Worm (Caenorhabditis elegans) whole organism, L1 larva: ENCODE measurements around the gene K10B4.3.

ENCODE experiments used
- C04F5.9 ChIP-seq: sonication (generic microtip); optimal IDR thresholded peaks from 2 replicates; lab custom pipeline; 2016; ENCODE audit warnings: missing genetic modification characterization, missing compliant biosample characterization
- C16A3.4 ChIP-seq: fragments of 150-350 bp; optimal IDR thresholded peaks from 2 replicates; lab custom pipeline; 2014; ENCODE audit warnings: missing biosample characterization, missing genetic modification characterization
- C34B4.2 ChIP-seq: sonication (generic microtip); optimal IDR thresholded peaks from 2 replicates; lab custom pipeline; 2017; ENCODE audit warnings: mild to moderate bottlenecking, missing genetic modification characterization, missing compliant biosample characterization
- aha-1 ChIP-seq: fragments of 150-350 bp; optimal IDR thresholded peaks from 2 replicates; lab custom pipeline; 2014; ENCODE audit warnings: missing biosample characterization, missing genetic modification characterization
- aly-2 ChIP-seq: fragments of 150-350 bp; optimal IDR thresholded peaks from 2 replicates; lab custom pipeline; 2014; ENCODE audit warnings: missing biosample characterization, missing genetic modification characterization
- ceh-8 ChIP-seq: fragments of 200-800 bp; sonication (Bioruptor generic); optimal IDR thresholded peaks from 2 replicates; lab custom pipeline; 2018; ENCODE audit warnings: mild to moderate bottlenecking, missing genetic modification characterization, moderate library complexity, missing compliant biosample characterization
- ceh-82 ChIP-seq, 3 experiments: fragments of 150-350 bp in 1 of 3; sonication (generic microtip) in 2 of 3; optimal IDR thresholded peaks; 2 replicates each; lab custom pipeline; 2014 to 2017; ENCODE audit warnings: missing biosample characterization in 3 of 3, missing genetic modification characterization in 3 of 3
- dpl-1 ChIP-seq, 3 experiments: fragments of 150-350 bp in 2 of 3; sonication (generic microtip) in 1 of 3; optimal IDR thresholded peaks; 2 replicates each; lab custom pipeline; 2014 to 2017; ENCODE audit warnings: missing biosample characterization in 3 of 3, missing genetic modification characterization in 3 of 3, missing genetic modification reagents in 3 of 3
- dsc-1 ChIP-seq: sonication (generic microtip); optimal IDR thresholded peaks from 2 replicates; lab custom pipeline; 2016; ENCODE audit warnings: mild to moderate bottlenecking, missing genetic modification characterization, missing compliant biosample characterization
- efl-1 ChIP-seq, 4 experiments: fragments of 150-350 bp; optimal IDR thresholded peaks in 3 of 4; peaks in 1 of 4; 1 replicate in 1 of 4; 2 replicates in 3 of 4; lab custom pipeline; 2014; ENCODE audit warnings: missing biosample characterization in 2 of 4, missing genetic modification characterization in 2 of 4, missing genetic modification reagents in 2 of 4
- efl-3 ChIP-seq: fragments of 200-800 bp; sonication (Bioruptor generic); optimal IDR thresholded peaks from 2 replicates; lab custom pipeline; 2018; ENCODE audit warnings: mild to moderate bottlenecking, missing genetic modification characterization, missing compliant biosample characterization
- egl-27 ChIP-seq, 2 experiments: fragments of 150-350 bp in 1 of 2; sonication (generic microtip); optimal IDR thresholded peaks; 3 replicates each; lab custom pipeline; 2017 to 2018; ENCODE audit warnings: missing biosample characterization in 2 of 2, missing genetic modification characterization in 2 of 2, missing genetic modification reagents in 2 of 2
- elt-3 ChIP-seq, 6 experiments: fragments of 150-350 bp in 1 of 6; sonication (generic microtip); optimal IDR thresholded peaks; 2 replicates each; lab custom pipeline; 2017 to 2018; ENCODE audit warnings: missing biosample characterization in 6 of 6, missing genetic modification characterization in 6 of 6, inconsistent platforms in 1 of 6
- fkh-10 ChIP-seq: sonication (generic microtip); optimal IDR thresholded peaks from 2 replicates; lab custom pipeline; 2017; ENCODE audit warnings: missing biosample characterization, missing genetic modification reagents, missing genetic modification characterization
- fkh-4 ChIP-seq: sonication (generic microtip); optimal IDR thresholded peaks from 2 replicates; lab custom pipeline; 2016; ENCODE audit warnings: missing compliant biosample characterization, missing genetic modification characterization, borderline replicate concordance
- fos-1 ChIP-seq: fragments of 150-350 bp; optimal IDR thresholded peaks from 2 replicates; lab custom pipeline; 2014; ENCODE audit warnings: missing biosample characterization, missing genetic modification characterization
- hlh-17 ChIP-seq: fragments of 200-800 bp; sonication (Bioruptor generic); optimal IDR thresholded peaks from 2 replicates; lab custom pipeline; 2018; ENCODE audit warnings: missing genetic modification characterization, mild to moderate bottlenecking, missing compliant biosample characterization, moderate library complexity, borderline replicate concordance
- hlh-4 ChIP-seq: sonication (generic microtip); optimal IDR thresholded peaks from 2 replicates; lab custom pipeline; 2016; ENCODE audit warnings: mild to moderate bottlenecking, missing genetic modification characterization, missing compliant biosample characterization
- hpl-2 ChIP-seq: fragments of 150-350 bp; optimal IDR thresholded peaks from 2 replicates; lab custom pipeline; 2014; ENCODE audit warnings: missing biosample characterization, missing genetic modification reagents, missing genetic modification characterization
- isw-1 ChIP-seq: fragments of 200-800 bp; sonication (Bioruptor generic); IDR thresholded peaks from 2 replicates; pipeline ENCODE4 v1.3.6; 2022; ENCODE audit warnings: missing genetic modification characterization, missing compliant biosample characterization
- lin-14 ChIP-seq: fragments of 200-800 bp; sonication (Bioruptor generic); optimal IDR thresholded peaks from 2 replicates; lab custom pipeline; 2018; ENCODE audit warnings: mild to moderate bottlenecking, missing genetic modification characterization, moderate library complexity, missing compliant biosample characterization
- lin-15B ChIP-seq: fragments of 150-350 bp; sonication (generic microtip); optimal IDR thresholded peaks from 3 replicates; lab custom pipeline; 2014; ENCODE audit warnings: missing biosample characterization, missing genetic modification characterization
- lin-35 ChIP-seq, 2 experiments: fragments of 150-350 bp; optimal IDR thresholded peaks; 2 replicates each; lab custom pipeline; 2014; ENCODE audit warnings: missing biosample characterization in 2 of 2, missing genetic modification characterization in 2 of 2, missing genetic modification reagents in 2 of 2
- lir-3 ChIP-seq: sonication (generic microtip); optimal IDR thresholded peaks from 2 replicates; lab custom pipeline; 2016; ENCODE audit warnings: mild to moderate bottlenecking, missing genetic modification characterization, moderate library complexity, missing compliant biosample characterization; ENCODE audit not compliant: poor library complexity
- mab-9 ChIP-seq: fragments of 200-800 bp; sonication (Bioruptor generic); IDR thresholded peaks from 2 replicates; pipeline ENCODE4 v1.3.6; 2022; ENCODE audit warnings: missing genetic modification reagents, missing genetic modification characterization, missing compliant biosample characterization
- mep-1 ChIP-seq: fragments of 150-350 bp; optimal IDR thresholded peaks from 2 replicates; lab custom pipeline; 2014; ENCODE audit warnings: missing biosample characterization, missing genetic modification characterization
- nhr-11 ChIP-seq: fragments of 150-350 bp; optimal IDR thresholded peaks from 2 replicates; lab custom pipeline; 2014; ENCODE audit warnings: missing biosample characterization, missing genetic modification characterization
- nhr-12 ChIP-seq: sonication (generic microtip); optimal IDR thresholded peaks from 2 replicates; lab custom pipeline; 2017; ENCODE audit warnings: missing biosample characterization, missing genetic modification characterization
- nhr-20 ChIP-seq: sonication (generic microtip); optimal IDR thresholded peaks from 2 replicates; lab custom pipeline; 2016; ENCODE audit warnings: mild to moderate bottlenecking, missing genetic modification characterization, missing compliant biosample characterization
- nhr-237 ChIP-seq: fragments of 150-350 bp; optimal IDR thresholded peaks from 2 replicates; lab custom pipeline; 2014; ENCODE audit warnings: missing biosample characterization, missing genetic modification characterization
- nhr-47 ChIP-seq: sonication (generic microtip); optimal IDR thresholded peaks from 2 replicates; lab custom pipeline; 2016; ENCODE audit warnings: mild to moderate bottlenecking, missing genetic modification characterization, moderate library complexity, missing compliant biosample characterization
- nhr-90 ChIP-seq: sonication (generic microtip); optimal IDR thresholded peaks from 2 replicates; lab custom pipeline; 2016; ENCODE audit warnings: mild to moderate bottlenecking, missing genetic modification characterization, missing compliant biosample characterization; ENCODE audit not compliant: poor library complexity
- rnt-1 ChIP-seq: sonication (generic microtip); optimal IDR thresholded peaks from 2 replicates; lab custom pipeline; 2016; ENCODE audit warnings: mild to moderate bottlenecking, missing genetic modification characterization, moderate library complexity, missing compliant biosample characterization
- sup-37 ChIP-seq: fragments of 200-800 bp; sonication (Bioruptor generic); optimal IDR thresholded peaks from 2 replicates; lab custom pipeline; 2018; ENCODE audit warnings: mild to moderate bottlenecking, missing genetic modification characterization, missing compliant biosample characterization
- unc-130 ChIP-seq: fragments of 150-350 bp; optimal IDR thresholded peaks from 2 replicates; lab custom pipeline; 2017; ENCODE audit warnings: missing biosample characterization, missing genetic modification characterization, inconsistent platforms
- unc-62 ChIP-seq: fragments of 150-350 bp; optimal IDR thresholded peaks from 2 replicates; lab custom pipeline; 2014; ENCODE audit warnings: missing biosample characterization, missing genetic modification reagents, missing genetic modification characterization
- vab-15 ChIP-seq: sonication (generic microtip); optimal IDR thresholded peaks from 2 replicates; lab custom pipeline; 2017; ENCODE audit warnings: missing genotype, mild to moderate bottlenecking, missing genetic modification characterization, missing compliant biosample characterization
- zag-1 ChIP-seq: fragments of 150-350 bp; optimal IDR thresholded peaks from 2 replicates; lab custom pipeline; 2014; ENCODE audit warnings: missing biosample characterization, missing genetic modification characterization

The K10B4.3 gene

ce11 chrII:97992-98763, 22.8 kb downstream of the K10B4.3 start, which contains the start of the genes luc-7L3 and sftb-6 (continued):
- peak; percentile 50 for TF ChIP-seq sup-37 (GFP tag; lab: Kevin White, UChicago)
- TF ChIP-seq ceh-8 (GFP tag; lab: Kevin White, UChicago): peak; percentile 38
- no peak for TF ChIP-seq fos-1 (tag; lab: Kevin White, UChicago)
- no peak for TF ChIP-seq egl-27 (tag; optimal IDR thresholded peaks at IDR 0.05; lab: Kevin White, UChicago)
- TF ChIP-seq efl-1 (optimal IDR thresholded peaks at IDR 0.05; lab: Kevin White, UChicago): peak; percentile 38 to 48
- peak; percentile 61 to 87 for TF ChIP-seq efl-1 (GFP tag; optimal IDR thresholded peaks at IDR 0.05 in 1 of 2; lab: Kevin White, UChicago)
- no peak for TF ChIP-seq aly-2 (tag; lab: Kevin White, UChicago)
- TF ChIP-seq aha-1: no peak
- no peak for TF ChIP-seq unc-130 (tag; lab: Kevin White, UChicago)
- no peak for TF ChIP-seq zag-1 (tag; lab: Kevin White, UChicago)
- no peak for TF ChIP-seq elt-3 (tag; optimal IDR thresholded peaks at IDR 0.05; lab: Kevin White, UChicago)
- TF ChIP-seq isw-1 (GFP tag; lab: Robert Waterston, UW): peak; percentile 79
- peak; percentile 49 for TF ChIP-seq C16A3.4 (tag; lab: Kevin White, UChicago)
- no peak for TF ChIP-seq lir-3 (tag; lab: Kevin White, UChicago)
- no peak for TF ChIP-seq hpl-2 (GFP tag; lab: Kevin White, UChicago)
- TF ChIP-seq nhr-237 (tag; lab: Kevin White, UChicago): no peak
- peak; percentile 28 for TF ChIP-seq lin-15B (tag; lab: Kevin White, UChicago)
- TF ChIP-seq hlh-4: no peak
- no peak for TF ChIP-seq hlh-17 (GFP tag; lab: Kevin White, UChicago)
- TF ChIP-seq fkh-10 (GFP tag; lab: Kevin White, UChicago): no peak
- peak in 2 of 3 experiments; percentile 25 to 33 for TF ChIP-seq ceh-82 (tag; optimal IDR thresholded peaks at IDR 0.05; lab: Kevin White, UChicago)
- peak; percentile 62 for TF ChIP-seq nhr-20 (tag; lab: Kevin White, UChicago)
- peak; percentile 61 for TF ChIP-seq dsc-1 (tag; lab: Kevin White, UChicago)
- no peak for TF ChIP-seq nhr-12 (tag; lab: Kevin White, UChicago)
- TF ChIP-seq unc-62 (GFP tag; lab: Kevin White, UChicago): no peak
- no peak for TF ChIP-seq lin-14 (GFP tag; lab: Kevin White, UChicago)
- TF ChIP-seq vab-15 (tag; lab: Kevin White, UChicago): no peak
- TF ChIP-seq mep-1: peak; percentile 55
- peak; percentile 89 for TF ChIP-seq nhr-47 (tag; lab: Kevin White, UChicago)
- no peak for TF ChIP-seq nhr-11 (tag; lab: Kevin White, UChicago)
- peak; percentile 74; the same call in 1 of the 2 replicates for TF ChIP-seq mab-9 (GFP tag; lab: Robert Waterston, UW)
- TF ChIP-seq fkh-4: no peak
- peak; percentile 75 for TF ChIP-seq nhr-90
- TF ChIP-seq lin-35 (GFP tag; optimal IDR thresholded peaks at IDR 0.05; lab: Kevin White, UChicago): peak; percentile 58 to 62
- peak; percentile 54 for TF ChIP-seq C04F5.9 (tag; lab: Kevin White, UChicago)
- TF ChIP-seq C34B4.2 (tag; lab: Kevin White, UChicago): no peak
- TF ChIP-seq efl-3 (GFP tag; lab: Kevin White, UChicago): no peak
- peak; percentile 19 for TF ChIP-seq rnt-1 (tag; lab: Kevin White, UChicago)
- TF ChIP-seq, all 84 proteins: peak for 43

- TF ChIP-seq dpl-1 (GFP tag; optimal IDR thresholded peaks at IDR 0.05; lab: Kevin White, UChicago): no peak
Measured at ce11 chrII:95177-95576, 25.8 kb downstream of the K10B4.3 start, which contains the start of gene C50D2.7. TSS of gene C50D2.7 (minus strand) at chrII:95277.
